Worm (Caenorhabditis elegans) whole organism, young adult: Measurements from ENCODE around the gene abch-1.

Experiments
- F10E7.11 ChIP-seq: sonication (generic microtip); optimal IDR thresholded peaks from 2 replicates; lab custom pipeline; 2017; ENCODE audit warnings: mild to moderate bottlenecking, missing genetic modification characterization, moderate library complexity, missing compliant biosample characterization
- F22D6.2 ChIP-seq: sonication (generic microtip); optimal IDR thresholded peaks from 2 replicates; lab custom pipeline; 2016; ENCODE audit warnings: mild to moderate bottlenecking, missing genetic modification characterization, missing compliant biosample characterization
- F57A8.1 ChIP-seq: fragments of 200-800 bp; sonication (Bioruptor generic); optimal IDR thresholded peaks from 2 replicates; lab custom pipeline; 2018; ENCODE audit warnings: mild to moderate bottlenecking, missing genetic modification characterization, moderate library complexity, missing compliant biosample characterization
- K11D2.4 ChIP-seq: fragments of 200-800 bp; sonication (Bioruptor generic); IDR thresholded peaks from 2 replicates; pipeline ENCODE4 v1.3.6; 2022; ENCODE audit warnings: missing genetic modification reagents, missing genetic modification characterization, missing compliant biosample characterization
- T07F8.4 ChIP-seq: sonication (generic microtip); optimal IDR thresholded peaks from 2 replicates; lab custom pipeline; 2016; ENCODE audit warnings: mild to moderate bottlenecking, missing genetic modification characterization, moderate library complexity, missing compliant biosample characterization
- ZK185.1 ChIP-seq: sonication (generic microtip); optimal IDR thresholded peaks from 2 replicates; lab custom pipeline; 2016; ENCODE audit warnings: mild to moderate bottlenecking, missing genetic modification characterization, missing compliant biosample characterization; ENCODE audit not compliant: poor library complexity, severe bottlenecking
- akir-1 ChIP-seq: fragments of 200-800 bp; sonication (Bioruptor generic); optimal IDR thresholded peaks from 2 replicates; lab custom pipeline; 2018; ENCODE audit warnings: mild to moderate bottlenecking, missing genetic modification characterization, moderate library complexity, missing compliant biosample characterization
- atf-7 ChIP-seq: sonication (generic microtip); optimal IDR thresholded peaks from 2 replicates; lab custom pipeline; 2017; ENCODE audit warnings: mild to moderate bottlenecking, missing genetic modification characterization, missing compliant biosample characterization
- bed-1 ChIP-seq: fragments of 200-800 bp; sonication (Bioruptor generic); IDR thresholded peaks from 2 replicates; pipeline ENCODE4 v1.3.6; 2022; ENCODE audit warnings: missing genetic modification reagents, missing genetic modification characterization, missing compliant biosample characterization
- cebp-1 ChIP-seq, 2 experiments: fragments of 200-800 bp in 1 of 2; sonication (Bioruptor generic) in 1 of 2; sonication (generic microtip) in 1 of 2; IDR thresholded peaks in 1 of 2; optimal IDR thresholded peaks in 1 of 2; 2 replicates each; pipeline versions ENCODE4 v1.3.6 to Lab custom; 2017 to 2022; ENCODE audit warnings: missing compliant biosample characterization in 2 of 2, missing genetic modification characterization in 2 of 2, mild to moderate bottlenecking in 1 of 2, missing genetic modification reagents in 1 of 2, moderate library complexity in 1 of 2
- ceh-100 ChIP-seq: fragments of 200-800 bp; sonication (Bioruptor generic); IDR thresholded peaks from 2 replicates; pipeline ENCODE4 v1.3.6; 2022; ENCODE audit warnings: missing genetic modification reagents, missing genetic modification characterization, missing compliant biosample characterization
- ceh-40 ChIP-seq: fragments of 200-800 bp; sonication (Bioruptor generic); IDR thresholded peaks from 2 replicates; pipeline ENCODE4 v1.3.6; 2022; ENCODE audit warnings: missing genetic modification characterization, missing compliant biosample characterization
- ceh-91 ChIP-seq: fragments of 200-800 bp; sonication (Bioruptor generic); IDR thresholded peaks from 2 replicates; pipeline ENCODE4 v1.3.6; 2022; ENCODE audit warnings: missing genetic modification reagents, missing genetic modification characterization, missing compliant biosample characterization
- chd-7 ChIP-seq: sonication (generic microtip); optimal IDR thresholded peaks from 2 replicates; lab custom pipeline; 2016; ENCODE audit warnings: mild to moderate bottlenecking, missing genetic modification characterization, moderate library complexity, missing compliant biosample characterization
- dpff-1 ChIP-seq: sonication (generic microtip); optimal IDR thresholded peaks from 2 replicates; lab custom pipeline; 2017; ENCODE audit warnings: mild to moderate bottlenecking, missing genetic modification characterization, missing compliant biosample characterization
- efl-1 ChIP-seq: fragments of 150-350 bp; optimal IDR thresholded peaks from 2 replicates; lab custom pipeline; 2014; ENCODE audit warnings: missing biosample characterization, missing genetic modification reagents, missing genetic modification characterization
- ets-4 ChIP-seq: fragments of 200-800 bp; sonication (Bioruptor generic); optimal IDR thresholded peaks from 2 replicates; lab custom pipeline; 2018; ENCODE audit warnings: mild to moderate bottlenecking, missing genetic modification characterization, missing compliant biosample characterization
- fkh-3 ChIP-seq: sonication (generic microtip); optimal IDR thresholded peaks from 2 replicates; lab custom pipeline; 2016; ENCODE audit warnings: mild to moderate bottlenecking, missing genetic modification characterization, missing compliant biosample characterization
- hlh-12 ChIP-seq: sonication (generic microtip); optimal IDR thresholded peaks from 2 replicates; lab custom pipeline; 2016; ENCODE audit warnings: missing genetic modification characterization, missing compliant biosample characterization
- hmg-20 ChIP-seq: fragments of 200-800 bp; sonication (Bioruptor generic); IDR thresholded peaks from 2 replicates; pipeline ENCODE4 v1.3.6; 2022; ENCODE audit warnings: missing genetic modification reagents, missing genetic modification characterization, missing compliant biosample characterization
- hrde-1 ChIP-seq: sonication (generic microtip); optimal IDR thresholded peaks from 2 replicates; lab custom pipeline; 2016; ENCODE audit warnings: missing genetic modification characterization, mild to moderate bottlenecking, missing compliant biosample characterization, moderate library complexity, missing genotype, missing genetic modification reagents, borderline replicate concordance
- lin-40 ChIP-seq: sonication (generic microtip); optimal IDR thresholded peaks from 2 replicates; lab custom pipeline; 2016; ENCODE audit warnings: missing genetic modification characterization, mild to moderate bottlenecking, missing compliant biosample characterization, missing genotype, missing genetic modification reagents
- lsy-27 ChIP-seq: sonication (generic microtip); optimal IDR thresholded peaks from 2 replicates; lab custom pipeline; 2017; ENCODE audit warnings: missing genetic modification characterization, mild to moderate bottlenecking, missing compliant biosample characterization, antibody characterized with exemption, missing genotype, borderline replicate concordance; ENCODE audit not compliant: insufficient read depth
- madf-3 ChIP-seq: fragments of 200-800 bp; sonication (Bioruptor generic); IDR thresholded peaks from 2 replicates; pipeline ENCODE4 v1.3.6; 2022; ENCODE audit warnings: missing genetic modification reagents, missing genetic modification characterization, missing compliant biosample characterization
- madf-6 ChIP-seq: fragments of 200-800 bp; sonication (Bioruptor generic); IDR thresholded peaks from 2 replicates; pipeline ENCODE4 v1.3.6; 2022; ENCODE audit warnings: missing genetic modification reagents, missing genetic modification characterization, missing compliant biosample characterization
- mel-28 ChIP-seq: sonication (generic microtip); optimal IDR thresholded peaks from 2 replicates; lab custom pipeline; 2016; ENCODE audit warnings: borderline replicate concordance, mild to moderate bottlenecking, missing genetic modification characterization, missing compliant biosample characterization
- mxl-1 ChIP-seq: sonication (generic microtip); optimal IDR thresholded peaks from 2 replicates; lab custom pipeline; 2016; ENCODE audit warnings: missing genetic modification characterization, missing compliant biosample characterization
- nhr-120 ChIP-seq: fragments of 200-800 bp; sonication (Bioruptor generic); IDR thresholded peaks from 2 replicates; pipeline ENCODE4 v1.3.6; 2022; ENCODE audit warnings: missing genetic modification characterization, missing compliant biosample characterization
- nhr-80 ChIP-seq: sonication (generic microtip); optimal IDR thresholded peaks from 2 replicates; lab custom pipeline; 2016; ENCODE audit warnings: missing genetic modification characterization, missing compliant biosample characterization
- rpc-1 ChIP-seq, 2 experiments: fragments of 150-350 bp in 1 of 2; sonication (generic microtip) in 1 of 2; optimal IDR thresholded peaks; 2 replicates each; lab custom pipeline; 2014 to 2018; ENCODE audit warnings: missing biosample characterization in 1 of 2, missing genetic modification characterization in 1 of 2, missing genetic modification reagents in 1 of 2, missing genotype in 1 of 2
- sdz-38 ChIP-seq: sonication (generic microtip); optimal IDR thresholded peaks from 2 replicates; lab custom pipeline; 2016; ENCODE audit warnings: missing genotype, missing genetic modification characterization, missing compliant biosample characterization
- sea-2 ChIP-seq: fragments of 200-800 bp; sonication (Bioruptor generic); IDR thresholded peaks from 2 replicates; pipeline ENCODE4 v1.3.6; 2022; ENCODE audit warnings: missing genetic modification characterization, missing compliant biosample characterization
- snpc-1.3 ChIP-seq: sonication (generic microtip); optimal IDR thresholded peaks from 2 replicates; lab custom pipeline; 2017; ENCODE audit warnings: missing genetic modification characterization, mild to moderate bottlenecking, missing compliant biosample characterization, antibody characterized with exemption, moderate library complexity, missing genotype, missing genetic modification reagents; ENCODE audit not compliant: insufficient read depth
- sptf-2 ChIP-seq: fragments of 200-800 bp; sonication (Bioruptor generic); optimal IDR thresholded peaks from 2 replicates; lab custom pipeline; 2018; ENCODE audit warnings: mild to moderate bottlenecking, missing genetic modification characterization, missing compliant biosample characterization
- xnd-1 ChIP-seq: sonication (generic microtip); optimal IDR thresholded peaks from 2 replicates; lab custom pipeline; 2016; ENCODE audit warnings: missing genotype, missing genetic modification reagents, missing genetic modification characterization, missing compliant biosample characterization
- zim-3 ChIP-seq: sonication (generic microtip); optimal IDR thresholded peaks from 2 replicates; lab custom pipeline; 2017; ENCODE audit warnings: mild to moderate bottlenecking, missing genetic modification characterization, moderate library complexity, missing compliant biosample characterization
- ztf-25 ChIP-seq: fragments of 200-800 bp; sonication (Bioruptor generic); IDR thresholded peaks from 2 replicates; pipeline ENCODE4 v1.3.6; 2022; ENCODE audit warnings: missing genetic modification reagents, missing genetic modification characterization, missing compliant biosample characterization
- ztf-3 ChIP-seq: fragments of 200-800 bp; sonication (Bioruptor generic); optimal IDR thresholded peaks from 2 replicates; lab custom pipeline; 2018; ENCODE audit warnings: mild to moderate bottlenecking, missing genetic modification characterization, missing compliant biosample characterization

The abch-1 gene

ce11 chrII:6531527-6531926 is at the start of gene abch-1:
Gene abch-1 (minus strand): TSS chrII:6531627.
- TF ChIP-seq xnd-1 (tag; lab: Kevin White, UChicago) (no peak), F10E7.11 (no peak)

ce11 chrII:6578378-6578777 is 47.0 kb upstream of the abch-1 start, which contains the start of gene sra-31:
Gene sra-31 (minus strand): TSS chrII:6578478.
- TF ChIP-seq sdz-38 (no peak), hlh-12 (no peak), ztf-3 (no peak), dpff-1 (no peak), bed-1 (GFP tag; lab: Robert Waterston, UW) (no peak), sea-2 (GFP tag; lab: Robert Waterston, UW) (no peak), mxl-1 (tag; lab: Kevin White, UChicago) (no peak), F22D6.2 (tag; lab: Kevin White, UChicago) (no peak), F57A8.1 (no peak), lsy-27 (tag; lab: Kevin White, UChicago) (no peak), ztf-25 (GFP tag; lab: Robert Waterston, UW) (no peak), efl-1 (no peak), K11D2.4 (no peak)
- TF ChIP-seq, all 124 proteins: peak for 0

DNA sequence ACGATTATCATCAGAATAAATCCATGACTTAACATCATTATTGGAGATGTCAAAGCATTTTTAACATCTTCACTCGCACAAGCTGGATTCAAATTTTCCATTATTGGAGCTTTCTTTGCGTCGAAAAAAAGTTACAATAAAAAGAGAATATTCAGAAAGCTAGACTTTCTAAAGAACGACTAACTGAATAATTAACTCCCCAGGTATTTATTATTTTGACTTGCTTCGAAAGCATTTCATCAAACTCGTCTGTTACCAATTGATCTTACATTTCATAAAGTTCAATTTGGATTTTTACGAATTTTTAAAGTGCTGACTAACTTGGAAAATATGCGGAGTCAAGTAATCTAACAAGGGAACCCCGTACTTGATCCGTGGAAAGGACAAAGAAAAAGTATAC is 44.2 kb upstream of the abch-1 start, which contains the start of gene sra-29:
TSS of gene sra-29 (minus strand) at position 101 of the 400 bp plus-strand sequence.
- TF ChIP-seq atf-7 = no peak
- TF ChIP-seq ZK185.1 = no peak
- no peak for TF ChIP-seq mel-28 (tag; lab: Kevin White, UChicago)
- TF ChIP-seq chd-7 (tag; lab: Kevin White, UChicago) = no peak
- TF ChIP-seq sptf-2 = no peak
- no peak for TF ChIP-seq akir-1
- TF ChIP-seq K11D2.4 = no peak
- no peak for TF ChIP-seq fkh-3 (tag; lab: Kevin White, UChicago)
- no peak for TF ChIP-seq nhr-120 (GFP tag; lab: Robert Waterston, UW)
- TF ChIP-seq ets-4 (GFP tag; lab: Kevin White, UChicago) = no peak
- no peak for TF ChIP-seq sdz-38
- no peak for TF ChIP-seq T07F8.4 (tag; lab: Kevin White, UChicago)
- no peak for TF ChIP-seq lin-40 (tag; lab: Kevin White, UChicago)
- no peak for TF ChIP-seq hrde-1
- TF ChIP-seq snpc-1.3 (tag; lab: Kevin White, UChicago) = no peak
- TF ChIP-seq rpc-1 (optimal IDR thresholded peaks at IDR 0.05; lab: Kevin White, UChicago) = no peak
- no peak for TF ChIP-seq rpc-1 (tag; optimal IDR thresholded peaks at IDR 0.05; lab: Kevin White, UChicago)
- no peak for TF ChIP-seq cebp-1 (GFP tag; IDR thresholded peaks at IDR 0.05; lab: Robert Waterston, UW)
- TF ChIP-seq cebp-1 (tag; optimal IDR thresholded peaks at IDR 0.05; lab: Kevin White, UChicago) = no peak
- TF ChIP-seq hmg-20 (GFP tag; lab: Robert Waterston, UW) = no peak

ce11 chrII:6573677-6574076 is 42.2 kb upstream of the abch-1 start, which contains the start of gene sra-28:
Gene sra-28 (minus strand): TSS chrII:6573777.
- TF ChIP-seq nhr-80 (tag; lab: Kevin White, UChicago) (no peak), madf-3 (no peak)

- TF ChIP-seq zim-3 (tag; lab: Kevin White, UChicago) (no peak), madf-6 (GFP tag; lab: Robert Waterston, UW) (no peak), ceh-40 (no peak), atf-7 (no peak), ceh-100 (GFP tag; lab: Robert Waterston, UW) (no peak), fkh-3 (tag; lab: Kevin White, UChicago) (no peak), ceh-91 (GFP tag; lab: Robert Waterston, UW) (no peak)
Measured at ce11 chrII:6568707-6569106, 37.3 kb upstream of the abch-1 start, which contains the start of gene sra-27. Gene sra-27 (plus strand): TSS chrII:6569007.
